Fruit fly (Drosophila melanogaster) whole organism, embryonic: ENCODE results near the gene TBC1d7.
A peak's percentile ranks its signal among the peaks of the same experiment; 100 is the strongest.

ENCODE experiments used
- Adf1 ChIP-seq: fragments of 200-800 bp; sonication (Bioruptor generic); IDR thresholded peaks from 2 replicates; pipeline ENCODE4 v1.3.6; 2022; ENCODE audit warnings: missing biosample characterization, missing genetic modification characterization
- Aef1 ChIP-seq: fragments of 200-800 bp; sonication (Bioruptor generic); IDR thresholded peaks from 3 replicates; pipeline ENCODE4 v1.3.6; 2022; ENCODE audit warnings: missing biosample characterization, missing genetic modification characterization
- Bteb2 ChIP-seq: fragments of 200-800 bp; sonication (Bioruptor generic); optimal IDR thresholded peaks from 2 replicates; lab custom pipeline; 2016; ENCODE audit warnings: missing biosample characterization, missing genetic modification characterization
- C15 ChIP-seq: fragments of 200-800 bp; sonication (Bioruptor generic); IDR thresholded peaks from 3 replicates; pipeline ENCODE4 v1.3.6; 2022; ENCODE audit warnings: missing biosample characterization, missing genetic modification characterization
- CG10321 ChIP-seq: fragments of 200-800 bp; sonication (Bioruptor generic); IDR thresholded peaks from 2 replicates; pipeline ENCODE4 v1.3.6; 2022; ENCODE audit warnings: missing biosample characterization, missing genetic modification characterization
- CG10979 ChIP-seq: fragments of 200-800 bp; sonication (Bioruptor generic); optimal IDR thresholded peaks from 2 replicates; lab custom pipeline; 2018; ENCODE audit warnings: missing biosample characterization, mild to moderate bottlenecking, missing genetic modification characterization, moderate library complexity
- CG11696 ChIP-seq: fragments of 200-800 bp; sonication (Bioruptor generic); IDR thresholded peaks from 2 replicates; pipeline ENCODE4 v1.3.6; 2022; ENCODE audit warnings: missing biosample characterization, missing genetic modification characterization
- CG12155 ChIP-seq: fragments of 200-800 bp; sonication (Bioruptor generic); optimal IDR thresholded peaks from 3 replicates; lab custom pipeline; 2016; ENCODE audit warnings: missing biosample characterization, missing genetic modification characterization
- CG14860 ChIP-seq: fragments of 200-800 bp; sonication (Bioruptor generic); IDR thresholded peaks from 3 replicates; pipeline ENCODE4 v1.3.6; 2022; ENCODE audit warnings: missing biosample characterization, missing genetic modification characterization; ENCODE audit not compliant: partially characterized antibody
- CG15011 ChIP-seq: fragments of 200-800 bp; sonication (Bioruptor generic); optimal IDR thresholded peaks from 3 replicates; lab custom pipeline; 2018; ENCODE audit warnings: missing biosample characterization, mild to moderate bottlenecking, missing genetic modification characterization
- CG17186 ChIP-seq: fragments of 200-800 bp; sonication (Bioruptor generic); optimal IDR thresholded peaks from 3 replicates; lab custom pipeline; 2017; ENCODE audit warnings: missing biosample characterization, missing genetic modification reagents, missing genetic modification characterization
- CG17385 ChIP-seq: fragments of 200-800 bp; sonication (Bioruptor generic); optimal IDR thresholded peaks from 3 replicates; lab custom pipeline; 2018; ENCODE audit warnings: missing biosample characterization, mild to moderate bottlenecking, missing genetic modification characterization
- CG18262 ChIP-seq: fragments of 200-800 bp; optimal IDR thresholded peaks from 3 replicates; lab custom pipeline; 2019; ENCODE audit warnings: missing biosample characterization, mild to moderate bottlenecking, missing genetic modification characterization, moderate library complexity
- CG18619 ChIP-seq: fragments of 200-800 bp; sonication (Bioruptor generic); optimal IDR thresholded peaks from 3 replicates; lab custom pipeline; 2017; ENCODE audit warnings: missing biosample characterization, mild to moderate bottlenecking, missing genetic modification characterization
- CG30431 ChIP-seq: fragments of 200-800 bp; sonication (Bioruptor generic); optimal IDR thresholded peaks from 2 replicates; lab custom pipeline; 2017; ENCODE audit warnings: missing biosample characterization, missing genetic modification characterization
- CG3281 ChIP-seq: fragments of 200-800 bp; sonication (Bioruptor generic); optimal IDR thresholded peaks from 3 replicates; lab custom pipeline; 2017; ENCODE audit warnings: missing biosample characterization, mild to moderate bottlenecking, missing genetic modification characterization
- CG33213 ChIP-seq: fragments of 200-800 bp; sonication (Bioruptor generic); optimal IDR thresholded peaks from 3 replicates; lab custom pipeline; 2016; ENCODE audit warnings: missing biosample characterization, missing genetic modification characterization
- CG4730 ChIP-seq: fragments of 200-800 bp; sonication (Bioruptor generic); IDR thresholded peaks from 2 replicates; pipeline ENCODE4 v1.3.6; 2022; ENCODE audit warnings: missing biosample characterization, missing genetic modification characterization
- CG6175 ChIP-seq: fragments of 200-800 bp; sonication (Bioruptor generic); IDR thresholded peaks from 3 replicates; pipeline ENCODE4 v1.3.6; 2022; ENCODE audit warnings: missing biosample characterization, missing genetic modification characterization
- CG7372 ChIP-seq: fragments of 200-800 bp; sonication (Bioruptor generic); IDR thresholded peaks from 2 replicates; pipeline ENCODE4 v1.3.6; 2022; ENCODE audit warnings: missing biosample characterization, missing genetic modification characterization
- CG9932 ChIP-seq: fragments of 200-800 bp; sonication (Bioruptor generic); IDR thresholded peaks from 2 replicates; pipeline ENCODE4 v1.3.6; 2022; ENCODE audit warnings: missing biosample characterization, missing genetic modification characterization
- Doc3 ChIP-seq: fragments of 200-800 bp; sonication (Bioruptor generic); IDR thresholded peaks from 3 replicates; pipeline ENCODE4 v1.3.6; 2022; ENCODE audit warnings: missing biosample characterization, missing genetic modification characterization; ENCODE audit not compliant: partially characterized antibody
- Eip74EF ChIP-seq, 2 experiments: fragments of 200-800 bp in 1 of 2; fragments of >200 bp in 1 of 2; sonication (Bioruptor generic) in 1 of 2; optimal IDR thresholded peaks; 2 replicates each; lab custom pipeline; 2017 to 2019; ENCODE audit warnings: missing biosample characterization in 2 of 2, missing genetic modification characterization in 2 of 2, mild to moderate bottlenecking in 1 of 2, moderate library complexity in 1 of 2
- HLH3B ChIP-seq: fragments of 200-800 bp; sonication (Bioruptor generic); IDR thresholded peaks from 2 replicates; pipeline ENCODE4 v1.3.6; 2022; ENCODE audit warnings: missing biosample characterization, missing genetic modification characterization
- HmgD ChIP-seq: fragments of 200-800 bp; sonication (Bioruptor generic); optimal IDR thresholded peaks from 3 replicates; lab custom pipeline; 2016; ENCODE audit warnings: missing biosample characterization, missing genetic modification characterization
- MBD-R2 ChIP-seq: fragments of 200-800 bp; sonication (Bioruptor generic); IDR thresholded peaks from 2 replicates; pipeline ENCODE4 v1.3.6; 2022; ENCODE audit warnings: missing biosample characterization, missing genetic modification characterization
- Myb ChIP-seq: fragments of 200-800 bp; sonication (Bioruptor generic); optimal IDR thresholded peaks from 2 replicates; lab custom pipeline; 2016; ENCODE audit warnings: missing biosample characterization, missing genetic modification characterization
- NC2α ChIP-seq: fragments of 200-800 bp; sonication (Bioruptor generic); optimal IDR thresholded peaks from 2 replicates; lab custom pipeline; 2016; ENCODE audit warnings: missing biosample characterization, missing genetic modification characterization
- Sin3A ChIP-seq: fragments of >200 bp; optimal IDR thresholded peaks from 2 replicates; lab custom pipeline; 2018
- ase ChIP-seq: fragments of 200-800 bp; sonication (Bioruptor generic); IDR thresholded peaks from 3 replicates; pipeline ENCODE4 v1.3.6; 2022; ENCODE audit warnings: missing biosample characterization, missing genetic modification characterization
- bbx ChIP-seq: fragments of 200-800 bp; sonication (Bioruptor generic); IDR thresholded peaks from 2 replicates; pipeline ENCODE4 v1.3.6; 2022; ENCODE audit warnings: missing biosample characterization, missing genetic modification characterization; ENCODE audit not compliant: partially characterized antibody
- caup ChIP-seq: fragments of 200-800 bp; sonication (Bioruptor generic); optimal IDR thresholded peaks from 3 replicates; lab custom pipeline; 2017; ENCODE audit warnings: missing biosample characterization, mild to moderate bottlenecking, missing genetic modification characterization, moderate library complexity; ENCODE audit not compliant: severe bottlenecking
- emc ChIP-seq: fragments of 200-800 bp; sonication (Bioruptor generic); optimal IDR thresholded peaks from 2 replicates; lab custom pipeline; 2016; ENCODE audit warnings: missing biosample characterization, missing genetic modification characterization
- eve ChIP-seq, 2 experiments: fragments of >200 bp; optimal IDR thresholded peaks; 2 replicates each; lab custom pipeline; 2017; ENCODE audit warnings: missing biosample characterization in 2 of 2, missing genetic modification characterization in 2 of 2
- ewg ChIP-seq: fragments of 200-800 bp; sonication (Bioruptor generic); optimal IDR thresholded peaks from 3 replicates; lab custom pipeline; 2017; ENCODE audit warnings: mild to moderate bottlenecking, missing biosample characterization, missing genetic modification reagents, missing genetic modification characterization
- gsb-n ChIP-seq: fragments of 200-800 bp; sonication (Bioruptor generic); optimal IDR thresholded peaks from 3 replicates; lab custom pipeline; 2018; ENCODE audit warnings: missing biosample characterization, mild to moderate bottlenecking, missing genetic modification characterization
- hb ChIP-seq: fragments of 200-800 bp; sonication (Bioruptor generic); IDR thresholded peaks from 3 replicates; pipeline ENCODE4 v1.3.6; 2022; ENCODE audit warnings: missing biosample characterization, missing genetic modification characterization; ENCODE audit not compliant: partially characterized antibody
- kah ChIP-seq: fragments of 200-800 bp; sonication (Bioruptor generic); optimal IDR thresholded peaks from 2 replicates; lab custom pipeline; 2018; ENCODE audit warnings: missing biosample characterization, mild to moderate bottlenecking, missing genetic modification characterization
- klu ChIP-seq: fragments of 200-800 bp; sonication (Bioruptor generic); IDR thresholded peaks from 2 replicates; pipeline ENCODE4 v1.3.6; 2022; ENCODE audit warnings: missing biosample characterization, missing genetic modification characterization
- lbe ChIP-seq: fragments of 200-800 bp; sonication (Bioruptor generic); optimal IDR thresholded peaks from 2 replicates; lab custom pipeline; 2016; ENCODE audit warnings: missing biosample characterization, mild to moderate bottlenecking, missing genetic modification characterization
- mam ChIP-seq: fragments of 200-800 bp; sonication (Bioruptor generic); optimal IDR thresholded peaks from 3 replicates; lab custom pipeline; 2016; ENCODE audit warnings: missing biosample characterization, missing genetic modification characterization
- nmo ChIP-seq: fragments of 200-800 bp; sonication (Bioruptor generic); optimal IDR thresholded peaks from 2 replicates; lab custom pipeline; 2018; ENCODE audit warnings: missing biosample characterization, mild to moderate bottlenecking, missing genetic modification characterization, moderate library complexity
- otp ChIP-seq: fragments of 200-800 bp; sonication (Bioruptor generic); IDR thresholded peaks from 3 replicates; pipeline ENCODE4, ENCODE4 v1.3.6; 2022; ENCODE audit warnings: missing biosample characterization, missing genetic modification characterization
- scrt ChIP-seq: fragments of 200-800 bp; sonication (Bioruptor generic); optimal IDR thresholded peaks from 2 replicates; lab custom pipeline; 2018; ENCODE audit warnings: missing biosample characterization, mild to moderate bottlenecking, missing genetic modification characterization, moderate library complexity
- sima ChIP-seq: fragments of 200-800 bp; sonication (Bioruptor generic); optimal IDR thresholded peaks from 2 replicates; lab custom pipeline; 2016; ENCODE audit warnings: missing biosample characterization, missing genetic modification characterization
- sob ChIP-seq: fragments of 200-800 bp; sonication (Bioruptor generic); IDR thresholded peaks from 2 replicates; pipeline ENCODE4 v1.3.6; 2022; ENCODE audit warnings: missing biosample characterization, missing genetic modification characterization
- sqz ChIP-seq: fragments of 200-800 bp; sonication (Bioruptor generic); optimal IDR thresholded peaks from 3 replicates; lab custom pipeline; 2018; ENCODE audit warnings: missing biosample characterization, mild to moderate bottlenecking, missing genetic modification characterization
- stwl ChIP-seq: fragments of 200-800 bp; sonication (Bioruptor generic); optimal IDR thresholded peaks from 3 replicates; lab custom pipeline; 2018; ENCODE audit warnings: missing biosample characterization, mild to moderate bottlenecking, missing genetic modification characterization, moderate library complexity
- zfh1 ChIP-seq: fragments of 200-800 bp; sonication (Bioruptor generic); IDR thresholded peaks from 3 replicates; pipeline ENCODE4 v1.3.6; 2022; ENCODE audit warnings: missing biosample characterization, missing genetic modification characterization

Gene TBC1d7

dm6 chr3R:24151924-24152809 is 9.4 kb upstream of the TBC1d7 start, which contains the start of the genes p38a and CG6178 (continued):
- TF ChIP-seq CG30431: peak; percentile 95
- TF ChIP-seq MBD-R2: peak; percentile 81
- TF ChIP-seq CG9932 (GFP tag; lab: Robert Waterston, UW): peak; percentile 97
- no peak for TF ChIP-seq NC2α (GFP tag; lab: Kevin White, UChicago)
- peak; percentile 94 for TF ChIP-seq scrt (GFP tag; lab: Kevin White, UChicago)
- TF ChIP-seq lbe (GFP tag; lab: Kevin White, UChicago): peak; percentile 84
- TF ChIP-seq zfh1 (GFP tag; lab: Robert Waterston, UW): peak; percentile 93
- TF ChIP-seq klu (GFP tag; lab: Robert Waterston, UW): peak; percentile 96
- TF ChIP-seq Eip74EF (GFP tag; optimal IDR thresholded peaks at IDR 0.05; lab: Kevin White, UChicago): peak in 1 of 2 experiments; percentile 97
- no peak for TF ChIP-seq eve (GFP tag; optimal IDR thresholded peaks at IDR 0.05; lab: Kevin White, UChicago)
- TF ChIP-seq C15 (GFP tag; lab: Robert Waterston, UW): peak; percentile 95
- peak; percentile 92 for TF ChIP-seq ewg (GFP tag; lab: Kevin White, UChicago)
- peak; percentile 97 for TF ChIP-seq HLH3B
- peak; percentile 96 for TF ChIP-seq ase (GFP tag; lab: Robert Waterston, UW)
- TF ChIP-seq emc (GFP tag; lab: Kevin White, UChicago): peak; percentile 49
- TF ChIP-seq CG18262 (tag; lab: Kevin White, UChicago): peak; percentile 99
- no peak; the same call in 1 of the 2 replicates for TF ChIP-seq bbx
- no peak for TF ChIP-seq Doc3
- TF ChIP-seq mam (GFP tag; lab: Kevin White, UChicago): peak; percentile 72
- TF ChIP-seq kah (GFP tag; lab: Kevin White, UChicago): peak; percentile 92
- TF ChIP-seq CG18619: peak; percentile 97
- TF ChIP-seq hb (GFP tag; lab: Robert Waterston, UW): no peak
- TF ChIP-seq Sin3A: peak; percentile 5
- TF ChIP-seq sob (GFP tag; lab: Robert Waterston, UW): peak; percentile 96
- TF ChIP-seq sqz: peak; percentile 91
- peak; percentile 97 for TF ChIP-seq Aef1 (GFP tag; lab: Robert Waterston, UW)
- peak; percentile 99 for TF ChIP-seq CG3281 (GFP tag; lab: Kevin White, UChicago)
- TF ChIP-seq CG17186 (GFP tag; lab: Kevin White, UChicago): no peak
- peak; percentile 91 for TF ChIP-seq CG6175 (GFP tag; lab: Robert Waterston, UW)
- peak; percentile 33 for TF ChIP-seq Myb (GFP tag; lab: Kevin White, UChicago)
- TF ChIP-seq CG10321 (GFP tag; lab: Robert Waterston, UW): peak; percentile 77; the same call in 1 of the 2 replicates
- peak; percentile 97 for TF ChIP-seq CG10979 (tag; lab: Kevin White, UChicago)
- TF ChIP-seq HmgD (GFP tag; lab: Kevin White, UChicago): no peak
- no peak for TF ChIP-seq sima (GFP tag; lab: Kevin White, UChicago)
- TF ChIP-seq Adf1 (GFP tag; lab: Robert Waterston, UW): peak; percentile 81
- peak; percentile 76 for TF ChIP-seq stwl (tag; lab: Kevin White, UChicago)
- peak; percentile 96 for TF ChIP-seq gsb-n (tag; lab: Kevin White, UChicago)
- peak; percentile 96 for TF ChIP-seq CG7372
- TF ChIP-seq CG4730 (GFP tag; lab: Robert Waterston, UW): peak; percentile 96
- TF ChIP-seq nmo: peak; percentile 99
- peak; percentile 81 for TF ChIP-seq CG11696 (GFP tag; lab: Robert Waterston, UW)
- TF ChIP-seq otp (GFP tag; lab: Robert Waterston, UW): peak; percentile 79
- no peak for TF ChIP-seq CG14860
- peak; percentile 14 for TF ChIP-seq CG33213
- TF ChIP-seq CG12155 (GFP tag; lab: Kevin White, UChicago): peak; percentile 91
- TF ChIP-seq caup (GFP tag; lab: Kevin White, UChicago): peak; percentile 96
- TF ChIP-seq Bteb2 (GFP tag; lab: Kevin White, UChicago): peak; percentile 21
- TF ChIP-seq CG17385 (GFP tag; lab: Kevin White, UChicago): peak; percentile 94
- peak; percentile 78 for TF ChIP-seq CG15011 (GFP tag; lab: Kevin White, UChicago)
